Fruit fly (Drosophila melanogaster) whole organism, embryonic: ENCODE data around the gene DPCoAC.
A peak's percentile ranks its signal among the peaks of the same experiment; 100 is the strongest.

Experiments used
- Bdp1 ChIP-seq: fragments of 200-800 bp; sonication (Bioruptor generic); optimal IDR thresholded peaks from 3 replicates; lab custom pipeline; 2016; ENCODE audit warnings: missing biosample characterization, missing genetic modification characterization
- Bteb2 ChIP-seq: fragments of 200-800 bp; sonication (Bioruptor generic); optimal IDR thresholded peaks from 2 replicates; lab custom pipeline; 2016; ENCODE audit warnings: missing biosample characterization, missing genetic modification characterization
- CG10147 ChIP-seq: fragments of 200-800 bp; sonication (Bioruptor generic); optimal IDR thresholded peaks from 2 replicates; lab custom pipeline; 2019; ENCODE audit warnings: missing biosample characterization, mild to moderate bottlenecking, missing genetic modification characterization, moderate library complexity
- CG10267 ChIP-seq: fragments of 200-800 bp; sonication (Bioruptor generic); optimal IDR thresholded peaks from 2 replicates; lab custom pipeline; 2018; ENCODE audit warnings: missing biosample characterization, mild to moderate bottlenecking, missing genetic modification characterization, moderate library complexity
- CG11085 ChIP-seq: fragments of 200-800 bp; sonication (Bioruptor generic); IDR thresholded peaks from 2 replicates; pipeline ENCODE4 v1.3.6; 2022; ENCODE audit warnings: missing biosample characterization, missing genetic modification characterization
- CG14441 ChIP-seq: fragments of 200-800 bp; sonication (Bioruptor generic); IDR thresholded peaks from 2 replicates; pipeline ENCODE4 v1.3.6; 2022; ENCODE audit warnings: missing biosample characterization, missing genetic modification characterization
- CG14710 ChIP-seq: fragments of 200-800 bp; sonication (Bioruptor generic); optimal IDR thresholded peaks from 3 replicates; lab custom pipeline; 2019; ENCODE audit warnings: missing biosample characterization, mild to moderate bottlenecking, missing genetic modification characterization, moderate library complexity
- CG1603 ChIP-seq: fragments of 200-800 bp; sonication (Bioruptor generic); optimal IDR thresholded peaks from 2 replicates; lab custom pipeline; 2019; ENCODE audit warnings: missing biosample characterization, mild to moderate bottlenecking, missing genetic modification characterization, moderate library complexity
- CG16813 ChIP-seq: fragments of 200-800 bp; sonication (Bioruptor generic); IDR thresholded peaks from 3 replicates; pipeline ENCODE4 v1.3.6; 2022; ENCODE audit warnings: missing biosample characterization, missing genetic modification characterization; ENCODE audit not compliant: partially characterized antibody
- CG16815 ChIP-seq: fragments of 200-800 bp; sonication (Bioruptor generic); optimal IDR thresholded peaks from 3 replicates; lab custom pipeline; 2017; ENCODE audit warnings: missing biosample characterization, mild to moderate bottlenecking, missing genetic modification characterization
- CG17829 ChIP-seq: fragments of 200-800 bp; optimal IDR thresholded peaks from 2 replicates; lab custom pipeline; 2019; ENCODE audit warnings: missing biosample characterization, mild to moderate bottlenecking, missing genetic modification characterization, moderate library complexity
- CG31441 ChIP-seq: fragments of 200-800 bp; sonication (Bioruptor generic); IDR thresholded peaks from 2 replicates; pipeline ENCODE4 v1.3.6; 2022; ENCODE audit warnings: missing biosample characterization, missing genetic modification characterization
- CG33213 ChIP-seq: fragments of 200-800 bp; sonication (Bioruptor generic); optimal IDR thresholded peaks from 3 replicates; lab custom pipeline; 2016; ENCODE audit warnings: missing biosample characterization, missing genetic modification characterization
- CG3726 ChIP-seq: fragments of 200-800 bp; sonication (Bioruptor generic); IDR thresholded peaks from 3 replicates; pipeline ENCODE4, ENCODE4 v1.3.6; 2022; ENCODE audit warnings: missing biosample characterization, missing genetic modification characterization
- CG43689 ChIP-seq: fragments of 200-800 bp; sonication (Bioruptor generic); IDR thresholded peaks from 2 replicates; pipeline ENCODE4 v1.3.6; 2022; ENCODE audit warnings: missing biosample characterization, missing genetic modification characterization
- CG4617 ChIP-seq: fragments of 200-800 bp; sonication (Bioruptor generic); optimal IDR thresholded peaks from 3 replicates; lab custom pipeline; 2016; ENCODE audit warnings: missing biosample characterization, missing genetic modification characterization, borderline replicate concordance
- CG7271 ChIP-seq: fragments of 200-800 bp; sonication (Bioruptor generic); optimal IDR thresholded peaks from 2 replicates; lab custom pipeline; 2018; ENCODE audit warnings: missing biosample characterization, mild to moderate bottlenecking, missing genetic modification characterization, moderate library complexity
- CG7786 ChIP-seq: fragments of 200-800 bp; sonication (Bioruptor generic); optimal IDR thresholded peaks from 2 replicates; lab custom pipeline; 2016; ENCODE audit warnings: missing biosample characterization, missing genetic modification characterization
- CG8089 ChIP-seq: fragments of 200-800 bp; sonication (Bioruptor generic); optimal IDR thresholded peaks from 3 replicates; lab custom pipeline; 2016; ENCODE audit warnings: missing biosample characterization, missing genetic modification characterization
- CG9437 ChIP-seq: fragments of 200-800 bp; sonication (Bioruptor generic); optimal IDR thresholded peaks from 2 replicates; lab custom pipeline; 2018; ENCODE audit warnings: missing biosample characterization, mild to moderate bottlenecking, missing genetic modification characterization
- CG9797 ChIP-seq: fragments of 200-800 bp; sonication (Bioruptor generic); optimal IDR thresholded peaks from 3 replicates; lab custom pipeline; 2018; ENCODE audit warnings: missing biosample characterization, mild to moderate bottlenecking, missing genetic modification characterization
- CG9817 ChIP-seq: fragments of 200-800 bp; sonication (Bioruptor generic); optimal IDR thresholded peaks from 2 replicates; lab custom pipeline; 2018; ENCODE audit warnings: missing biosample characterization, mild to moderate bottlenecking, missing genetic modification characterization, moderate library complexity
- Dp ChIP-seq: fragments of 200-800 bp; sonication (Bioruptor generic); optimal IDR thresholded peaks from 2 replicates; lab custom pipeline; 2018; ENCODE audit warnings: missing biosample characterization, mild to moderate bottlenecking, missing genetic modification characterization, moderate library complexity
- Fer1 ChIP-seq: fragments of 200-800 bp; sonication (Bioruptor generic); optimal IDR thresholded peaks from 2 replicates; lab custom pipeline; 2017; ENCODE audit warnings: missing biosample characterization, mild to moderate bottlenecking, missing genetic modification characterization
- H15 ChIP-seq: fragments of 200-800 bp; sonication (Bioruptor generic); IDR thresholded peaks from 3 replicates; pipeline ENCODE4 v1.3.6; 2022; ENCODE audit warnings: missing biosample characterization, missing genetic modification characterization
- Hey ChIP-seq: fragments of 200-800 bp; sonication (Bioruptor generic); optimal IDR thresholded peaks from 3 replicates; lab custom pipeline; 2018; ENCODE audit warnings: missing biosample characterization, mild to moderate bottlenecking, missing genetic modification characterization
- Hr51 ChIP-seq, 2 experiments: fragments of 200-800 bp; sonication (Bioruptor generic); optimal IDR thresholded peaks; 2 replicates in 1 of 2; 3 replicates in 1 of 2; lab custom pipeline; 2016 to 2018; ENCODE audit warnings: missing biosample characterization in 2 of 2, missing genetic modification characterization in 2 of 2, mild to moderate bottlenecking in 1 of 2, moderate library complexity in 1 of 2
- Lhr ChIP-seq: fragments of 200-800 bp; sonication (Bioruptor generic); optimal IDR thresholded peaks from 3 replicates; lab custom pipeline; 2017; ENCODE audit warnings: mild to moderate bottlenecking, missing biosample characterization, missing genetic modification reagents, missing genetic modification characterization
- MBD-R2 ChIP-seq: fragments of 200-800 bp; sonication (Bioruptor generic); IDR thresholded peaks from 2 replicates; pipeline ENCODE4 v1.3.6; 2022; ENCODE audit warnings: missing biosample characterization, missing genetic modification characterization
- Mes4 ChIP-seq: fragments of 200-800 bp; sonication (Bioruptor generic); optimal IDR thresholded peaks from 2 replicates; lab custom pipeline; 2016; ENCODE audit warnings: missing biosample characterization, missing genetic modification characterization
- NC2α ChIP-seq: fragments of 200-800 bp; sonication (Bioruptor generic); optimal IDR thresholded peaks from 2 replicates; lab custom pipeline; 2016; ENCODE audit warnings: missing biosample characterization, missing genetic modification characterization
- Sry-β ChIP-seq: fragments of 200-800 bp; sonication (Bioruptor generic); optimal IDR thresholded peaks from 2 replicates; lab custom pipeline; 2018; ENCODE audit warnings: missing biosample characterization, mild to moderate bottlenecking, missing genetic modification characterization, moderate library complexity
- Taf1 ChIP-seq: fragments of 200-800 bp; sonication (Bioruptor generic); IDR thresholded peaks from 2 replicates; pipeline ENCODE4 v1.3.6; 2022; ENCODE audit warnings: missing biosample characterization, missing genetic modification characterization
- Usf ChIP-seq: fragments of 200-800 bp; sonication (Bioruptor generic); optimal IDR thresholded peaks from 2 replicates; lab custom pipeline; 2017; ENCODE audit warnings: missing genotype, missing biosample characterization, missing genetic modification characterization
- ara ChIP-seq: fragments of 200-800 bp; sonication (Bioruptor generic); IDR thresholded peaks from 2 replicates; pipeline ENCODE4 v1.3.6; 2022; ENCODE audit warnings: missing biosample characterization, missing genetic modification characterization
- ato ChIP-seq: fragments of 200-800 bp; sonication (Bioruptor generic); IDR thresholded peaks from 2 replicates; pipeline ENCODE4 v1.3.6; 2022; ENCODE audit warnings: missing biosample characterization, missing genetic modification characterization; ENCODE audit not compliant: partially characterized antibody
- corto ChIP-seq: fragments of 200-800 bp; sonication (Bioruptor generic); optimal IDR thresholded peaks from 2 replicates; lab custom pipeline; 2016; ENCODE audit warnings: missing biosample characterization, mild to moderate bottlenecking, missing genetic modification characterization, moderate library complexity
- crol ChIP-seq: fragments of 200-800 bp; sonication (Bioruptor generic); IDR thresholded peaks from 2 replicates; pipeline ENCODE4 v1.3.6; 2022; ENCODE audit warnings: missing biosample characterization, missing genetic modification characterization
- esg ChIP-seq: fragments of 200-800 bp; sonication (Bioruptor generic); conservative IDR thresholded peaks from 2 replicates; pipeline ENCODE4 v1.3.6; 2022; ENCODE audit warnings: missing biosample characterization, missing genetic modification characterization
- h ChIP-seq: fragments of >200 bp; optimal IDR thresholded peaks from 2 replicates; lab custom pipeline; 2017
- her ChIP-seq: fragments of 200-800 bp; sonication (Bioruptor generic); optimal IDR thresholded peaks from 2 replicates; lab custom pipeline; 2016; ENCODE audit warnings: missing biosample characterization, missing genetic modification characterization
- nom ChIP-seq: fragments of 200-800 bp; sonication (Bioruptor generic); optimal IDR thresholded peaks from 2 replicates; lab custom pipeline; 2017; ENCODE audit warnings: missing biosample characterization, missing genetic modification characterization, mild to moderate bottlenecking, moderate library complexity, missing genetic modification reagents
- pb ChIP-seq: fragments of 200-800 bp; sonication (Bioruptor generic); optimal IDR thresholded peaks from 3 replicates; lab custom pipeline; 2016; ENCODE audit warnings: missing biosample characterization, missing genetic modification characterization
- phol ChIP-seq: fragments of 200-800 bp; sonication (Bioruptor generic); optimal IDR thresholded peaks from 3 replicates; lab custom pipeline; 2018; ENCODE audit warnings: missing biosample characterization, mild to moderate bottlenecking, missing genetic modification characterization, moderate library complexity
- pzg ChIP-seq: fragments of 200-800 bp; sonication (Bioruptor generic); optimal IDR thresholded peaks from 3 replicates; lab custom pipeline; 2018; ENCODE audit warnings: missing biosample characterization, mild to moderate bottlenecking, missing genetic modification characterization, moderate library complexity
- repo ChIP-seq: fragments of 200-800 bp; sonication (Bioruptor generic); optimal IDR thresholded peaks from 2 replicates; lab custom pipeline; 2016; ENCODE audit warnings: missing biosample characterization, missing genetic modification characterization
- stwl ChIP-seq: fragments of 200-800 bp; sonication (Bioruptor generic); optimal IDR thresholded peaks from 3 replicates; lab custom pipeline; 2018; ENCODE audit warnings: missing biosample characterization, mild to moderate bottlenecking, missing genetic modification characterization, moderate library complexity
- tna ChIP-seq: fragments of 200-800 bp; sonication (Bioruptor generic); IDR thresholded peaks from 2 replicates; pipeline ENCODE4 v1.3.6; 2022; ENCODE audit warnings: missing biosample characterization, missing genetic modification characterization; ENCODE audit not compliant: partially characterized antibody
- trem ChIP-seq: fragments of 200-800 bp; optimal IDR thresholded peaks from 3 replicates; lab custom pipeline; 2019; ENCODE audit warnings: missing biosample characterization, mild to moderate bottlenecking, missing genetic modification characterization, moderate library complexity
- wdn ChIP-seq: fragments of 200-800 bp; sonication (Bioruptor generic); IDR thresholded peaks from 2 replicates; pipeline ENCODE4 v1.3.6; 2022; ENCODE audit warnings: missing biosample characterization, missing genetic modification characterization
- z ChIP-seq: fragments of 200-800 bp; sonication (Bioruptor generic); IDR thresholded peaks from 3 replicates; pipeline ENCODE4 v1.3.6; 2022; ENCODE audit warnings: missing biosample characterization, missing genetic modification characterization

DPCoAC gene

DNA sequence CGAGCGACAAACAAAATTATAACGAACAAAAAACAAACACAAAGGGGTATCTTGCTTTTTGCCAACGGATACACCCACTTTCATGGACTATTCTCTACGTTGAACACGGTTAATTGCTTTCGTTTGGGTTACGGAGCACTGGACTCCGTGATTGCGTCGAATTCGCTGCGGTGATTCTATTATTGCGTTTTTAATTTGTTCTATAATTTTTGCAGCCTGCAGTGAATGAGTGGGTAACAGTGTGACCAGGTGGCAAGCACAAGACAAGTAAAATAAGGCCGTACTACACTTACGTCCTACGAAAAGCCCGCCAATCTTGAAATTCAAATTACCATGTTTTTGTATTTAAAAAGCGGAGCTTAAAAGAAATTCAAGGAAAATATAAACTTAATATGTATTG, 28.1 kb upstream of the DPCoAC start, which contains the start of gene CG16953 (continued):
- TF ChIP-seq z (GFP tag; lab: Robert Waterston, UW) (no peak), Fer1 (GFP tag; lab: Kevin White, UChicago) (peak; percentile 4), Bteb2 (GFP tag; lab: Kevin White, UChicago) (no peak), CG8089 (GFP tag; lab: Kevin White, UChicago) (no peak), crol (peak; percentile 20; the same call in 1 of the 2 replicates), nom (GFP tag; lab: Kevin White, UChicago) (peak; percentile 10), tna (GFP tag; lab: Robert Waterston, UW) (no peak), CG33213 (no peak), CG31441 (GFP tag; lab: Robert Waterston, UW) (no peak), CG14710 (peak; percentile 24), Sry-β (GFP tag; lab: Kevin White, UChicago) (no peak), CG10147 (GFP tag; lab: Kevin White, UChicago) (no peak), CG14441 (no peak), corto (GFP tag; lab: Kevin White, UChicago) (no peak), CG43689 (GFP tag; lab: Robert Waterston, UW) (no peak), CG9817 (tag; lab: Kevin White, UChicago) (no peak), Hr51 (GFP tag; optimal IDR thresholded peaks at IDR 0.05; lab: Kevin White, UChicago) (no peak), her (no peak), esg (GFP tag; lab: Robert Waterston, UW) (no peak), stwl (tag; lab: Kevin White, UChicago) (peak; percentile 46), MBD-R2 (peak; percentile 38; the same call in 1 of the 2 replicates), Taf1 (GFP tag; lab: Robert Waterston, UW) (no peak), Hey (tag; lab: Kevin White, UChicago) (no peak), ato (GFP tag; lab: Robert Waterston, UW) (no peak), CG16813 (GFP tag; lab: Robert Waterston, UW) (no peak), wdn (GFP tag; lab: Robert Waterston, UW) (no peak), CG3726 (no peak), CG10267 (tag; lab: Kevin White, UChicago) (peak; percentile 30), CG9797 (GFP tag; lab: Kevin White, UChicago) (peak; percentile 79), NC2α (GFP tag; lab: Kevin White, UChicago) (no peak), CG1603 (tag; lab: Kevin White, UChicago) (peak; percentile 37), pb (GFP tag; lab: Kevin White, UChicago) (no peak), Bdp1 (GFP tag; lab: Kevin White, UChicago) (no peak), phol (tag; lab: Kevin White, UChicago) (peak; percentile 12), CG7271 (tag; lab: Kevin White, UChicago) (no peak), Dp (GFP tag; lab: Kevin White, UChicago) (peak; percentile 87), CG11085 (GFP tag; lab: Robert Waterston, UW) (no peak), CG4617 (GFP tag; lab: Kevin White, UChicago) (peak; percentile 81), CG9437 (GFP tag; lab: Kevin White, UChicago) (peak; percentile 25), CG17829 (tag; lab: Kevin White, UChicago) (no peak), pzg (GFP tag; lab: Kevin White, UChicago) (peak; percentile 64), trem (peak; percentile 50), CG7786 (no peak), ara (GFP tag; lab: Robert Waterston, UW) (no peak), h (no peak), H15 (GFP tag; lab: Robert Waterston, UW) (no peak), Lhr (GFP tag; lab: Kevin White, UChicago) (no peak), repo (GFP tag; lab: Kevin White, UChicago) (no peak), Mes4 (GFP tag; lab: Kevin White, UChicago) (no peak), Usf (no peak), CG16815 (GFP tag; lab: Kevin White, UChicago) (no peak)
